Worm (Caenorhabditis elegans): ENCODE data around the gene srh-136.

DNA sequence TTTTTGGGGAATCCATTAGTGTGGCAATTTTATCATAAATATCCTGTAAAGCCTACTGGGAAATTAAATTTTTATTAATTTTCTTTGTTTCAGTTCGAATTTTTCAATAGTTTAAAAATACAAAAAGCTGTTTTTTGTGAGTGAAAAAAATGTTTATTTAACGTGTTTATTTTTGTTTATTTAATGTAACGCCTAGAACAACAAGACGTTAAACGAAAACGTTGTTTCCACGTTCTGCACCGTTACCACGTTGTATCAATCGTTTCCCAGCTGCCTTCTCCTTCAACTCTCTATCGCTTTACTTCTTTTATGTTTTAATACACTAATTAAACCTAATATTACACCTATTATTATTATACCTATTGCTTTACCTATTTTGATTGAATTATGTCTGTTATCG is 49.7 kb downstream of the srh-136 start, which contains the start of gene T08G3.13:
- no peak for TF ChIP-seq ceh-36 (tag; optimal IDR thresholded peaks at IDR 0.05)
- TF ChIP-seq pes-1 (GFP tag; IDR thresholded peaks at IDR 0.05), result no peak
- TF ChIP-seq tra-4 (tag; optimal IDR thresholded peaks at IDR 0.05), result no peak
- TF ChIP-seq tbx-11 (GFP tag; IDR thresholded peaks at IDR 0.05), result no peak

Data from whole organism, early embryonic.